Worm (Caenorhabditis elegans) whole organism, early embryonic: ENCODE data around the gene ift-81.

ENCODE experiments used
- ama-1 ChIP-seq: fragments of 150-350 bp; optimal IDR thresholded peaks from 2 replicates; lab custom pipeline; 2014
- ets-7 ChIP-seq: sonication (generic microtip); optimal IDR thresholded peaks from 2 replicates; lab custom pipeline; 2016; ENCODE audit warnings: missing genotype, missing genetic modification characterization, missing compliant biosample characterization
- flt-1 ChIP-seq: fragments of 200-800 bp; sonication (Bioruptor generic); IDR thresholded peaks from 2 replicates; pipeline ENCODE4 v1.3.6; 2022; ENCODE audit warnings: missing genetic modification characterization, missing compliant biosample characterization
- sea-1 ChIP-seq: fragments of 200-800 bp; sonication (Bioruptor generic); conservative IDR thresholded peaks from 2 replicates; pipeline ENCODE4 v1.3.6; 2022; ENCODE audit warnings: missing genetic modification characterization, missing compliant biosample characterization
- tbx-11 ChIP-seq: fragments of 200-800 bp; sonication (Bioruptor generic); IDR thresholded peaks from 2 replicates; pipeline ENCODE4 v1.3.6; 2022; ENCODE audit warnings: missing genetic modification characterization, missing compliant biosample characterization

DNA sequence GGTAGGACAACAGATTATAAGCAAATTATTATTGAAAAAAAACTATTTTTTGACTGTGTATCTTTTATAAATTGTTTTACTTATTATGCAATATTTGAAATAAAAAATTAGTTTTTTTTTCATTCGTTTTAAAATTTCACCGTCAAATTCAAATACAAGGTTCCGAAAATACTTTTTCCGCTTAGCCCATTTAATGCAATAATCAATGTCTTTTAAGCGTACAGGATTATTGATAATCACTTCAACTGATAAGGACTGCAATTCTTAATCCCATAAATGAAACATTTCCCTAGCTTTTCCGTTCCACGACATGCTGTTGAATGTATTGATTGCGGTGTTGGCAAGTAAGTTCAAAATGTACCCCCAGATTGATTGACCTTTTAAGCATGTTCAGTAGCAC lies 41.4 kb upstream of the ift-81 start, which contains the start of gene nspg-12:
- TF ChIP-seq sea-1 (GFP tag; lab: Robert Waterston, UW) (no peak), ama-1 (lab: Kevin White, UChicago) (no peak), flt-1 (GFP tag; lab: Robert Waterston, UW) (no peak), ets-7 (tag; lab: Kevin White, UChicago) (no peak), tbx-11 (GFP tag; lab: Robert Waterston, UW) (no peak)
